Worm (Caenorhabditis elegans) whole organism, L4/young adult: Measurements from ENCODE around the gene ceh-34.

Experiments used
- W03F9.2 ChIP-seq: fragments of 150-350 bp; optimal IDR thresholded peaks from 2 replicates; lab custom pipeline; 2014; ENCODE audit warnings: missing biosample characterization, missing genetic modification characterization
- him-1 ChIP-seq: sonication (generic microtip); optimal IDR thresholded peaks from 2 replicates; lab custom pipeline; 2016; ENCODE audit warnings: missing genotype, missing genetic modification reagents, missing genetic modification characterization, missing compliant biosample characterization

DNA sequence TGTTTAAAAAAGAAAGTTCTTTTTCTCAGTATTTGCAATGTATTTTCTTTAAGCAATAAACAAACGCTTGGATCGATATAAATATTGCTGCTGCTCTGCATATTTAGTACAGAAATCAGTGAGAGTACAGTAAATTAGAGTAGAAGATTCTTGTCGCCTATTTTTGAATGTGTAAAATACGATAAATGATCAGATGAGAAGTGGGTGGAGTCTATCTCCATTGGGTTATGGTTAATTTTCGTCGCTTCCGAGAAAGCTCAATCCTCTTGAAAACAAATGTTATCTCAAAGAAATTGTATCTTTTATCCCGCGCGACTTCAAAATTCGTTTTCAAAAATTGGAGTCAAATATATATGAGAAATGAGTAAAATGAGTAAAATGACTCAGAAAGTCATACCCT, 39.4 kb upstream of the ceh-34 start, which contains the start of gene nhr-216:
- TF ChIP-seq W03F9.2 (no peak), him-1 (tag; lab: Kevin White, UChicago) (no peak)
